Worm (Caenorhabditis elegans) whole organism, L4 larva: ENCODE data around the gene rml-4.

Source experiments
- Y5F2A.4 ChIP-seq: fragments of 200-800 bp; sonication (Bioruptor generic); optimal IDR thresholded peaks from 2 replicates; lab custom pipeline; 2018; ENCODE audit warnings: mild to moderate bottlenecking, missing genetic modification characterization, missing compliant biosample characterization
- aha-1 ChIP-seq: fragments of 150-350 bp; peaks from one replicate; lab custom pipeline; 2014; ENCODE audit warnings: missing biosample characterization, missing genetic modification characterization
- aly-2 ChIP-seq: sonication (generic microtip); optimal IDR thresholded peaks from 2 replicates; lab custom pipeline; 2018; ENCODE audit warnings: missing biosample characterization, missing genetic modification characterization
- ceh-62 ChIP-seq: sonication (generic microtip); optimal IDR thresholded peaks from 2 replicates; lab custom pipeline; 2017; ENCODE audit warnings: missing biosample characterization, missing genetic modification characterization
- ces-1 ChIP-seq: fragments of 150-350 bp; sonication (generic microtip); optimal IDR thresholded peaks from 4 replicates; lab custom pipeline; 2014; ENCODE audit warnings: missing biosample characterization, missing genetic modification reagents, missing genetic modification characterization
- cey-2 ChIP-seq: sonication (generic microtip); optimal IDR thresholded peaks from 3 replicates; lab custom pipeline; 2017; ENCODE audit warnings: missing genetic modification characterization, mild to moderate bottlenecking, missing compliant biosample characterization, antibody characterized with exemption, borderline replicate concordance; ENCODE audit not compliant: insufficient read depth
- daf-8 ChIP-seq: fragments of 200-800 bp; sonication (Bioruptor generic); IDR thresholded peaks from 2 replicates; pipeline ENCODE4 v1.3.6; 2022; ENCODE audit warnings: missing genetic modification characterization, missing compliant biosample characterization
- dve-1 ChIP-seq: sonication (generic microtip); optimal IDR thresholded peaks from 2 replicates; lab custom pipeline; 2017; ENCODE audit warnings: antibody characterized with exemption, mild to moderate bottlenecking, missing genetic modification characterization, missing compliant biosample characterization; ENCODE audit not compliant: insufficient read depth
- egl-27 ChIP-seq: sonication (generic microtip); optimal IDR thresholded peaks from 3 replicates; lab custom pipeline; 2017; ENCODE audit warnings: missing biosample characterization, missing genetic modification reagents, missing genetic modification characterization
- egl-43 ChIP-seq: fragments of 200-800 bp; sonication (Bioruptor generic); IDR thresholded peaks from 2 replicates; pipeline ENCODE4 v1.3.6; 2022; ENCODE audit warnings: missing genetic modification reagents, missing genetic modification characterization, missing compliant biosample characterization
- fkh-10 ChIP-seq: fragments of 150-350 bp; optimal IDR thresholded peaks from 2 replicates; lab custom pipeline; 2014; ENCODE audit warnings: missing biosample characterization, missing genetic modification reagents, missing genetic modification characterization
- fos-1 ChIP-seq: fragments of 150-350 bp; optimal IDR thresholded peaks from 2 replicates; lab custom pipeline; 2014; ENCODE audit warnings: missing biosample characterization, missing genetic modification characterization
- hlh-30 ChIP-seq: sonication (generic microtip); optimal IDR thresholded peaks from 2 replicates; lab custom pipeline; 2017; ENCODE audit warnings: antibody characterized with exemption, mild to moderate bottlenecking, missing genetic modification characterization, missing compliant biosample characterization; ENCODE audit not compliant: insufficient read depth
- lin-13 ChIP-seq: fragments of 150-350 bp; optimal IDR thresholded peaks from 2 replicates; lab custom pipeline; 2014; ENCODE audit warnings: missing biosample characterization, missing genetic modification reagents, missing genetic modification characterization
- lin-15B ChIP-seq: fragments of 150-350 bp; sonication (generic microtip); optimal IDR thresholded peaks from 3 replicates; lab custom pipeline; 2014; ENCODE audit warnings: missing biosample characterization, missing genetic modification characterization
- lin-29 ChIP-seq: fragments of 200-800 bp; sonication (Bioruptor generic); IDR thresholded peaks from 2 replicates; pipeline ENCODE4 v1.3.6; 2022; ENCODE audit warnings: missing genetic modification reagents, missing genetic modification characterization, missing compliant biosample characterization
- lir-3 ChIP-seq: sonication (generic microtip); optimal IDR thresholded peaks from 2 replicates; lab custom pipeline; 2016; ENCODE audit warnings: mild to moderate bottlenecking, missing genetic modification characterization, missing compliant biosample characterization
- madf-5 ChIP-seq, 2 experiments: fragments of 200-800 bp; sonication (Bioruptor generic); IDR thresholded peaks; 2 replicates each; pipeline ENCODE4 v1.3.6; 2022; ENCODE audit warnings: missing compliant biosample characterization in 2 of 2, missing genetic modification characterization in 2 of 2
- mdt-29 ChIP-seq: fragments of 200-800 bp; sonication (Bioruptor generic); IDR thresholded peaks from 2 replicates; pipeline ENCODE4 v1.3.6; 2022; ENCODE audit warnings: missing genetic modification reagents, missing genetic modification characterization, missing compliant biosample characterization
- nhr-10 ChIP-seq: fragments of 150-350 bp; optimal IDR thresholded peaks from 2 replicates; lab custom pipeline; 2014; ENCODE audit warnings: missing biosample characterization, missing genetic modification characterization
- nhr-102 ChIP-seq: sonication (generic microtip); optimal IDR thresholded peaks from 2 replicates; lab custom pipeline; 2016; ENCODE audit warnings: mild to moderate bottlenecking, missing genetic modification characterization, moderate library complexity, missing compliant biosample characterization
- nhr-237 ChIP-seq: sonication (generic microtip); optimal IDR thresholded peaks from 2 replicates; lab custom pipeline; 2017; ENCODE audit warnings: missing biosample characterization, missing genetic modification characterization
- nhr-28 ChIP-seq: fragments of 150-350 bp; optimal IDR thresholded peaks from 2 replicates; lab custom pipeline; 2014; ENCODE audit warnings: missing biosample characterization, missing genetic modification characterization
- nhr-6 ChIP-seq: fragments of 150-350 bp; optimal IDR thresholded peaks from 2 replicates; lab custom pipeline; 2014; ENCODE audit warnings: missing biosample characterization, missing genetic modification characterization
- nhr-76 ChIP-seq: fragments of 150-350 bp; optimal IDR thresholded peaks from 2 replicates; lab custom pipeline; 2014; ENCODE audit warnings: missing biosample characterization, missing genetic modification characterization
- nhr-77 ChIP-seq: fragments of 150-350 bp; optimal IDR thresholded peaks from 2 replicates; lab custom pipeline; 2014; ENCODE audit warnings: missing biosample characterization, missing genetic modification characterization
- php-3 ChIP-seq: fragments of 200-800 bp; sonication (Bioruptor generic); IDR thresholded peaks from 2 replicates; pipeline ENCODE4 v1.3.6; 2022; ENCODE audit warnings: missing genetic modification reagents, missing genetic modification characterization, missing compliant biosample characterization
- pqm-1 ChIP-seq: sonication (generic microtip); optimal IDR thresholded peaks from 2 replicates; lab custom pipeline; 2017; ENCODE audit warnings: missing biosample characterization, missing genetic modification characterization
- snpc-1.2 ChIP-seq: fragments of 200-800 bp; sonication (Bioruptor generic); IDR thresholded peaks from 2 replicates; pipeline ENCODE4 v1.3.6; 2022; ENCODE audit warnings: missing genetic modification reagents, missing genetic modification characterization, missing compliant biosample characterization
- snpc-4 ChIP-seq: fragments of 150-350 bp; optimal IDR thresholded peaks from 2 replicates; lab custom pipeline; 2014; ENCODE audit warnings: missing biosample characterization, missing genetic modification characterization
- tra-1 ChIP-seq: fragments of 200-800 bp; sonication (Bioruptor generic); IDR thresholded peaks from 2 replicates; pipeline ENCODE4 v1.3.6; 2022; ENCODE audit warnings: missing genetic modification reagents, missing genetic modification characterization, missing compliant biosample characterization
- unc-62 ChIP-seq, 3 experiments: fragments of 150-350 bp in 1 of 3; sonication (generic microtip); optimal IDR thresholded peaks in 2 of 3; peaks in 1 of 3; 1 replicate in 1 of 3; 2 replicates in 2 of 3; lab custom pipeline; 2014 to 2017; ENCODE audit warnings: missing biosample characterization in 3 of 3, missing genetic modification characterization in 3 of 3, missing genetic modification reagents in 3 of 3, missing genotype in 1 of 3
- zfp-2 ChIP-seq: sonication (generic microtip); optimal IDR thresholded peaks from 2 replicates; lab custom pipeline; 2016; ENCODE audit warnings: mild to moderate bottlenecking, missing genetic modification characterization, missing compliant biosample characterization
- zip-11 ChIP-seq: fragments of 200-800 bp; sonication (Bioruptor generic); IDR thresholded peaks from 2 replicates; pipeline ENCODE4 v1.3.6; 2022; ENCODE audit warnings: missing genetic modification characterization, missing compliant biosample characterization
- ztf-7 ChIP-seq: fragments of 150-350 bp; optimal IDR thresholded peaks from 2 replicates; lab custom pipeline; 2014; ENCODE audit warnings: missing biosample characterization, missing genetic modification characterization

Gene rml-4

ce11 chrII:4286921-4287320 is 8.0 kb upstream of the rml-4 start:
- TF ChIP-seq nhr-102 (tag; lab: Kevin White, UChicago) (no peak), zip-11 (GFP tag; lab: Robert Waterston, UW) (no peak), cey-2 (no peak)
- TF ChIP-seq, all 104 proteins: peak for 0

- TF ChIP-seq lin-15B, result no peak
- peak; percentile 5 for TF ChIP-seq aha-1 (tag; lab: Kevin White, UChicago)
- TF ChIP-seq unc-62 (GFP tag; optimal IDR thresholded peaks at IDR 0.05 in 1 of 2; lab: Kevin White, UChicago), result peak in 1 of 2 experiments; percentile 86
- TF ChIP-seq unc-62 (tag; optimal IDR thresholded peaks at IDR 0.05; lab: Kevin White, UChicago), result no peak
- TF ChIP-seq, all 104 proteins: peak for 2
Observed at ce11 chrII:4288111-4288510, 6.8 kb upstream of the rml-4 start, which contains the start of gene C01F1.6. Gene C01F1.6, minus strand, starts transcription at chrII:4288211.

- no peak for TF ChIP-seq zfp-2 (tag; lab: Kevin White, UChicago)
- TF ChIP-seq fkh-10, result no peak
- peak; percentile 32 for TF ChIP-seq nhr-6 (tag; lab: Kevin White, UChicago)
- TF ChIP-seq mdt-29 (GFP tag; lab: Robert Waterston, UW), result no peak
- TF ChIP-seq zip-11 (GFP tag; lab: Robert Waterston, UW), result no peak
- TF ChIP-seq pqm-1 (tag; lab: Kevin White, UChicago), result peak; percentile 5
- TF ChIP-seq Y5F2A.4 (GFP tag; lab: Kevin White, UChicago), result no peak
- no peak for TF ChIP-seq tra-1 (GFP tag; lab: Robert Waterston, UW)
- no peak for TF ChIP-seq aly-2 (tag; lab: Kevin White, UChicago)
- no peak for TF ChIP-seq fos-1 (tag; lab: Kevin White, UChicago)
- TF ChIP-seq lin-29 (GFP tag; lab: Robert Waterston, UW), result no peak
- TF ChIP-seq nhr-76, result no peak
- TF ChIP-seq lir-3 (tag; lab: Kevin White, UChicago), result no peak
- TF ChIP-seq dve-1 (tag; lab: Kevin White, UChicago), result peak; percentile 15
- no peak for TF ChIP-seq lin-13
- TF ChIP-seq nhr-10, result no peak
- TF ChIP-seq egl-27 (tag; lab: Kevin White, UChicago), result no peak
- TF ChIP-seq snpc-1.2 (GFP tag; lab: Robert Waterston, UW), result no peak
- no peak for TF ChIP-seq egl-43 (GFP tag; lab: Robert Waterston, UW)
- no peak for TF ChIP-seq ztf-7 (tag; lab: Kevin White, UChicago)
- no peak for TF ChIP-seq nhr-237 (tag; lab: Kevin White, UChicago)
- TF ChIP-seq ceh-62 (tag; lab: Kevin White, UChicago), result no peak
- peak in 1 of 2 experiments; percentile 27 for TF ChIP-seq unc-62 (GFP tag; optimal IDR thresholded peaks at IDR 0.05 in 1 of 2; lab: Kevin White, UChicago)
- no peak for TF ChIP-seq unc-62 (tag; optimal IDR thresholded peaks at IDR 0.05; lab: Kevin White, UChicago)
- TF ChIP-seq hlh-30 (tag; lab: Kevin White, UChicago), result no peak
- no peak for TF ChIP-seq php-3 (GFP tag; lab: Robert Waterston, UW)
- TF ChIP-seq daf-8 (GFP tag; lab: Robert Waterston, UW), result no peak
- no peak for TF ChIP-seq snpc-4 (tag; lab: Kevin White, UChicago)
- peak; percentile 4 for TF ChIP-seq nhr-28 (tag; lab: Kevin White, UChicago)
Observed at ce11 chrII:4288572-4288971, 6.3 kb upstream of the rml-4 start.

- TF ChIP-seq madf-5 (GFP tag; IDR thresholded peaks at IDR 0.05; lab: Robert Waterston, UW) (no peak), ces-1 (GFP tag; lab: Kevin White, UChicago) (peak; percentile 4), nhr-77 (no peak), fkh-10 (peak; percentile 10)
Observed at ce11 chrII:4291799-4292198, 3.1 kb upstream of the rml-4 start.
